Fruit fly (Drosophila melanogaster): ENCODE results near the gene IntS4.

dm6 chrX:8541985-8542384 lies 16.6 kb downstream of the IntS4 start:
- TF ChIP-seq pad (GFP tag; optimal IDR thresholded peaks at IDR 0.05), result no peak
- no peak for TF ChIP-seq Hr96 (GFP tag; optimal IDR thresholded peaks at IDR 0.05)
- no peak for TF ChIP-seq cnc (optimal IDR thresholded peaks at IDR 0.05)
- no peak for TF ChIP-seq kay (GFP tag; ENCODE audit: borderline replicate concordance)
- no peak for TF ChIP-seq Crg-1 (GFP tag; optimal IDR thresholded peaks at IDR 0.05)
- TF ChIP-seq CG11617 (GFP tag; optimal IDR thresholded peaks at IDR 0.05), result no peak
- TF ChIP-seq CG5204 (GFP tag; optimal IDR thresholded peaks at IDR 0.05), result no peak
- no peak for TF ChIP-seq CG1620 (GFP tag; optimal IDR thresholded peaks at IDR 0.05)
- no peak for TF ChIP-seq toe (GFP tag; optimal IDR thresholded peaks at IDR 0.05)
- TF ChIP-seq tj (GFP tag; optimal IDR thresholded peaks at IDR 0.05), result no peak
- no peak for TF ChIP-seq CG7045 (GFP tag; optimal IDR thresholded peaks at IDR 0.05)
- TF ChIP-seq Clk (GFP tag; optimal IDR thresholded peaks at IDR 0.05), result no peak
- no peak for TF ChIP-seq cic (GFP tag; optimal IDR thresholded peaks at IDR 0.05)
- TF ChIP-seq CG12768 (GFP tag; optimal IDR thresholded peaks at IDR 0.05), result no peak

Measured in whole organism, adult.